Worm (Caenorhabditis elegans): ENCODE measurements around the gene pkc-3.

- TF ChIP-seq him-1 (tag; optimal IDR thresholded peaks at IDR 0.05) (no peak), W03F9.2 (tag; optimal IDR thresholded peaks at IDR 0.05) (no peak), dao-5 (tag; optimal IDR thresholded peaks at IDR 0.05) (no peak)
These were observed 19.4 kb downstream of the pkc-3 start, which contains the start of gene mog-5 for ce11 chrII:5399201-5399600.
